Worm (Caenorhabditis elegans) whole organism, young adult: ENCODE measurements around the gene K08D12.3.

ENCODE experiments used
- F23B12.7 ChIP-seq: sonication (generic microtip); optimal IDR thresholded peaks from 2 replicates; lab custom pipeline; 2017; ENCODE audit warnings: missing genetic modification characterization, mild to moderate bottlenecking, missing compliant biosample characterization, antibody characterized with exemption, moderate library complexity; ENCODE audit not compliant: insufficient read depth
- akir-1 ChIP-seq: fragments of 200-800 bp; sonication (Bioruptor generic); optimal IDR thresholded peaks from 2 replicates; lab custom pipeline; 2018; ENCODE audit warnings: mild to moderate bottlenecking, missing genetic modification characterization, moderate library complexity, missing compliant biosample characterization
- cebp-2 ChIP-seq: fragments of 200-800 bp; sonication (Bioruptor generic); IDR thresholded peaks from 2 replicates; pipeline ENCODE4 v1.3.6; 2022; ENCODE audit warnings: missing genetic modification characterization, missing compliant biosample characterization
- egl-44 ChIP-seq: fragments of 200-800 bp; sonication (Bioruptor generic); IDR thresholded peaks from 2 replicates; pipeline ENCODE4 v1.3.6; 2022; ENCODE audit warnings: missing genetic modification reagents, missing genetic modification characterization, missing compliant biosample characterization
- hlh-26 ChIP-seq: fragments of 200-800 bp; sonication (Bioruptor generic); conservative IDR thresholded peaks from 2 replicates; pipeline ENCODE4 v1.3.6; 2022; ENCODE audit warnings: missing genetic modification reagents, missing genetic modification characterization, missing compliant biosample characterization
- lag-1 ChIP-seq: fragments of 200-800 bp; sonication (Bioruptor generic); IDR thresholded peaks from 2 replicates; pipeline ENCODE4 v1.3.6; 2022; ENCODE audit warnings: missing genetic modification reagents, missing genetic modification characterization, missing compliant biosample characterization
- let-607 ChIP-seq, 2 experiments: fragments of 200-800 bp in 1 of 2; sonication (Bioruptor generic) in 1 of 2; sonication (generic microtip) in 1 of 2; optimal IDR thresholded peaks; 2 replicates each; lab custom pipeline; 2016 to 2018; ENCODE audit warnings: mild to moderate bottlenecking in 2 of 2, missing compliant biosample characterization in 2 of 2, missing genetic modification characterization in 2 of 2, moderate library complexity in 2 of 2, missing genotype in 1 of 2
- pha-4 ChIP-seq: fragments of 150-350 bp; sonication (generic microtip); optimal IDR thresholded peaks from 2 replicates; lab custom pipeline; 2014; ENCODE audit warnings: missing biosample characterization, missing genetic modification reagents, missing genetic modification characterization
- sea-2 ChIP-seq: fragments of 200-800 bp; sonication (Bioruptor generic); IDR thresholded peaks from 2 replicates; pipeline ENCODE4 v1.3.6; 2022; ENCODE audit warnings: missing genetic modification characterization, missing compliant biosample characterization
- xnd-1 ChIP-seq: sonication (generic microtip); optimal IDR thresholded peaks from 2 replicates; lab custom pipeline; 2016; ENCODE audit warnings: missing genotype, missing genetic modification reagents, missing genetic modification characterization, missing compliant biosample characterization
- ztf-3 ChIP-seq: fragments of 200-800 bp; sonication (Bioruptor generic); optimal IDR thresholded peaks from 2 replicates; lab custom pipeline; 2018; ENCODE audit warnings: mild to moderate bottlenecking, missing genetic modification characterization, missing compliant biosample characterization

ce11 chrIV:1753481-1753880, 43.4 kb downstream of the K08D12.3 start, which contains the start of gene Y41D4A.3:
- TF ChIP-seq akir-1 (no peak), pha-4 (tag; lab: Kevin White, UChicago) (no peak), egl-44 (GFP tag; lab: Robert Waterston, UW) (no peak), cebp-2 (GFP tag; lab: Robert Waterston, UW) (no peak), lag-1 (GFP tag; lab: Robert Waterston, UW) (no peak), let-607 (tag; optimal IDR thresholded peaks at IDR 0.05; lab: Kevin White, UChicago) (no peak), ztf-3 (GFP tag; lab: Kevin White, UChicago) (no peak), hlh-26 (no peak), sea-2 (GFP tag; lab: Robert Waterston, UW) (no peak), F23B12.7 (no peak), xnd-1 (tag; lab: Kevin White, UChicago) (no peak)
